Fruit fly (Drosophila melanogaster): Measurements from ENCODE around the gene sturkopf.

The sturkopf gene

dm6 chr3L:1318241-1318640 is 5.1 kb upstream of the sturkopf start, which contains the start of gene Myo61F (continued):
- TF ChIP-seq CG1529 (GFP tag; optimal IDR thresholded peaks at IDR 0.05), result no peak
- TF ChIP-seq bbx (GFP tag; IDR thresholded peaks at IDR 0.05; ENCODE audit: partially characterized antibody), result peak; percentile 64; the same call in 1 of the 2 replicates
- TF ChIP-seq dmrt99B (tag; optimal IDR thresholded peaks at IDR 0.05), result no peak
- no peak for TF ChIP-seq CG5953 (GFP tag; IDR thresholded peaks at IDR 0.05)
- TF ChIP-seq hkb (optimal IDR thresholded peaks at IDR 0.05), result no peak
- no peak for TF ChIP-seq hkb (GFP tag; IDR thresholded peaks at IDR 0.05)
- TF ChIP-seq Myb (GFP tag; optimal IDR thresholded peaks at IDR 0.05), result peak; percentile 93
- TF ChIP-seq otp (GFP tag; IDR thresholded peaks at IDR 0.05), result no peak
- TF ChIP-seq CG15479 (GFP tag; optimal IDR thresholded peaks at IDR 0.05), result no peak
- TF ChIP-seq CG12659 (GFP tag; optimal IDR thresholded peaks at IDR 0.05), result no peak
- no peak for TF ChIP-seq CG14014 (GFP tag; IDR thresholded peaks at IDR 0.05)
- 0 out of 3 replicates have a peak, but pooled peaks have one; percentile 23 for TF ChIP-seq gce (GFP tag; IDR thresholded peaks at IDR 0.05)
- no peak; the same call in 2 of the 3 replicates for TF ChIP-seq CG16813 (GFP tag; IDR thresholded peaks at IDR 0.05; ENCODE audit: partially characterized antibody)
- no peak for TF ChIP-seq CG30403 (GFP tag; optimal IDR thresholded peaks at IDR 0.05)
- peak; percentile 51; the same call in 1 of the 4 replicates for TF ChIP-seq chinmo (GFP tag; IDR thresholded peaks at IDR 0.05; ENCODE audit: partially characterized antibody)
- TF ChIP-seq chn (GFP tag; optimal IDR thresholded peaks at IDR 0.05), result no peak
- TF ChIP-seq sna (GFP tag; IDR thresholded peaks at IDR 0.05; ENCODE audit: partially characterized antibody), result peak; percentile 42; the same call in 1 of the 2 replicates
- TF ChIP-seq CG10565 (GFP tag; optimal IDR thresholded peaks at IDR 0.05), result no peak
- no peak for TF ChIP-seq Nf-YB (GFP tag; optimal IDR thresholded peaks at IDR 0.05)
- no peak for TF ChIP-seq sens-2 (GFP tag; IDR thresholded peaks at IDR 0.05)
- no peak for TF ChIP-seq lov (optimal IDR thresholded peaks at IDR 0.05)
- no peak for TF ChIP-seq lov (GFP tag; IDR thresholded peaks at IDR 0.05)
- TF ChIP-seq CG15601 (tag; optimal IDR thresholded peaks at IDR 0.05), result peak; percentile 54
- TF ChIP-seq CG6683 (GFP tag; optimal IDR thresholded peaks at IDR 0.05), result no peak
- no peak for TF ChIP-seq kni (GFP tag; optimal IDR thresholded peaks at IDR 0.05)
- TF ChIP-seq Gug (GFP tag; IDR thresholded peaks at IDR 0.05), result no peak
- TF ChIP-seq CG17385 (GFP tag; optimal IDR thresholded peaks at IDR 0.05), result no peak
- peak; percentile 88 for TF ChIP-seq Adf1 (GFP tag; IDR thresholded peaks at IDR 0.05)
- peak in 1 of 2 experiments; percentile 89 for TF ChIP-seq crp (GFP tag; optimal IDR thresholded peaks at IDR 0.05)
- no peak for TF ChIP-seq YL-1 (GFP tag; optimal IDR thresholded peaks at IDR 0.05)
- TF ChIP-seq CG13424 (tag; optimal IDR thresholded peaks at IDR 0.05), result no peak
- no peak for TF ChIP-seq CG31224 (GFP tag; IDR thresholded peaks at IDR 0.05)
- TF ChIP-seq pita (GFP tag; optimal IDR thresholded peaks at IDR 0.05), result no peak
- TF ChIP-seq hbn (GFP tag; IDR thresholded peaks at IDR 0.05; ENCODE audit: partially characterized antibody), result peak; percentile 48
- TF ChIP-seq Hr78 (GFP tag; optimal IDR thresholded peaks at IDR 0.05), result peak in 1 of 2 experiments; percentile 38
- TF ChIP-seq CG15514 (GFP tag; optimal IDR thresholded peaks at IDR 0.05), result peak; percentile 63
- peak; percentile 89 for TF ChIP-seq E2f2 (GFP tag; IDR thresholded peaks at IDR 0.05)
- TF ChIP-seq CG8290 (GFP tag; optimal IDR thresholded peaks at IDR 0.05), result no peak
- TF ChIP-seq CG8290 (tag; optimal IDR thresholded peaks at IDR 0.05), result no peak
- peak; percentile 27 for TF ChIP-seq HmgZ (tag; optimal IDR thresholded peaks at IDR 0.05)
- TF ChIP-seq CG14050 (GFP tag; IDR thresholded peaks at IDR 0.05), result no peak
- TF ChIP-seq CG14860 (GFP tag; IDR thresholded peaks at IDR 0.05; ENCODE audit: partially characterized antibody), result peak; percentile 46; the same call in 1 of the 3 replicates
- peak; percentile 20 for TF ChIP-seq CG7987 (GFP tag; optimal IDR thresholded peaks at IDR 0.05)
- peak; percentile 86 for TF ChIP-seq Dp (GFP tag; optimal IDR thresholded peaks at IDR 0.05)
- TF ChIP-seq nom (GFP tag; optimal IDR thresholded peaks at IDR 0.05), result peak; percentile 34
- TF ChIP-seq CG7963 (GFP tag; IDR thresholded peaks at IDR 0.05; ENCODE audit: partially characterized antibody), result 0 out of 3 replicates have a peak, but pooled peaks have one; percentile 61
- TF ChIP-seq CrebB (tag; optimal IDR thresholded peaks at IDR 0.05), result no peak
- TF ChIP-seq CG5180 (GFP tag; optimal IDR thresholded peaks at IDR 0.05), result no peak
- peak; percentile 75 for TF ChIP-seq HLH4C (GFP tag; IDR thresholded peaks at IDR 0.05; ENCODE audit: partially characterized antibody)

All from whole organism, embryonic.